Worm (Caenorhabditis elegans) whole organism, L4/young adult: ENCODE measurements around the gene ZK354.6.
A peak's percentile ranks its signal among the peaks of the same experiment; 100 is the strongest.
"Not testable (repeated sequence)": the region's sequence is repeated elsewhere in the genome, so short reads cannot be mapped to it uniquely, and the experiment has no call there.

Experiments used
- W03F9.2 ChIP-seq: fragments of 150-350 bp; optimal IDR thresholded peaks from 2 replicates; lab custom pipeline; 2014; ENCODE audit warnings: missing biosample characterization, missing genetic modification characterization
- dao-5 ChIP-seq: sonication (generic microtip); optimal IDR thresholded peaks from 2 replicates; lab custom pipeline; 2016; ENCODE audit warnings: missing genotype, missing genetic modification characterization, moderate library complexity, missing compliant biosample characterization
- him-1 ChIP-seq: sonication (generic microtip); optimal IDR thresholded peaks from 2 replicates; lab custom pipeline; 2016; ENCODE audit warnings: missing genotype, missing genetic modification reagents, missing genetic modification characterization, missing compliant biosample characterization

Gene ZK354.6

DNA sequence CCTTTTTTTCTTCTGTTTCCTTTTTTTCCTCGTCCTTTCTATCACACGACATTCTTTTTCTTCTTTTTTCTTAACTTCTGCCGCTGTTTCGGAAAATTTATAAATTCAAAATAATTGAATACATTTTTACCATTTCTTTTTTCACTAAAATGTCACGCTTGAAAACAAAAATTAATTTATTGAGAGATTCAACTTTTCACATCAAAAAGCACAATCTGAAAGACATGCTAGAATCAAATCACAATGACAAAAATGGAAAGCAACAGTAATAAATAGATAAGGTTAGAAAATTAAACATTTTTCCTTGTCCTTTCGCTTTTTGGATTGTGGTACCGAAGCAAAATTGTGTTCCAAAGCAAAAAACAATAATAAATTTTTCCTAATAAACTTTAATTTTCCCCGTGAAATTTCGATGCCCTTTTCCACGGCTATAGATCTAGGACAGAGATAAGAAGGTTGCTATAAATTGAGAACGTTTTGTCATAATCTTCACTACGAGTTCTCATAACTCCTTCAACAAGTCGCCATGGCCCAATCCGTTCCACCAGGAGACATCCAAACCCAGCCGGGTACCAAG lies at the start of gene ZK354.6, which contains the start of gene msp-113:
ZK354.6 (minus strand) TSS at position 101 of the 577 bp plus-strand sequence.
msp-113 (plus strand) TSS at position 527 of the 577 bp plus-strand sequence.
- TF ChIP-seq him-1 (tag; lab: Kevin White, UChicago) (no peak), dao-5 (tag; lab: Kevin White, UChicago) (no peak), W03F9.2 (tag; lab: Kevin White, UChicago) (no peak)

DNA sequence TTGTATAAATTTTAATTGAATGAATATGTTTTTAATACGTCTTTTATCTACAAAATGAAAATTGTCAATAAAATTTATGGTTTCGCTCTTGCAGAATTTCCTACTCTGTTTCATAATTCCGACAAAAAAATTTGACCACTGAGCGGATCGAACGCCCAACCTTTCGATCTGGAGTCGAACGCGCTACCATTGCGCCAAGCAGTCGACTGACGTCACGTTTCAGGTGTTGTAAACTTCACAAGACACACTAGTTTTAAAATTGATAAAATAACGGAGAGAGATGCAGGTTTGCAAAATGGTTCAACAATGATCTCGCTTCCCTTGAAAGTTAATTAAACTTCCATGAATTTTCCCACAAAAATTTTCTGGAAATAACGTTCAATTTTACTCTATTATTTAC lies 46.8 kb upstream of the ZK354.6 start:
- TF ChIP-seq dao-5 (tag; lab: Kevin White, UChicago) (no peak), W03F9.2 (tag; lab: Kevin White, UChicago) (peak; percentile 10)

DNA sequence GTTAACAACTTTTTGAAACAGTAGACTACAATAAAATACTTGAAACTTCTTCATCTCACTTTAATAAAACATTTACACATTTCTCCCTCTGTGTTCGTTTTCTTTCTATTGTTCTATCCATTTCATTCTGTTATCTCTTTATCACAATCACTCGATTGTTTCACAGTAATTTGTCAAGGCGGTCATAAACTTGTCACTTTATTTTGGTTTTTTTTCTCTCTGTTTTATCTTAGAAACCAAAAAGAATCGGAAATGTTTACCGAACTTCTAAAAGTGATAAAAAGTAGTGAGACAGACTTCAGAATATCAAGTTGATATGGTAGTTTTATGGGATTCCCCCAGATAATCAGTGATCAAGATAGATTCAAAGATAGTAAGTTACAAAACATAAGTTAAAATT lies 41.9 kb upstream of the ZK354.6 start, which contains the start of gene Y4C6B.2:
Y4C6B.2 (plus strand) TSS at position 320 of the 400 bp plus-strand sequence.
- no peak for TF ChIP-seq him-1 (tag; lab: Kevin White, UChicago)
- no peak for TF ChIP-seq W03F9.2 (tag; lab: Kevin White, UChicago)
- no peak for TF ChIP-seq dao-5 (tag; lab: Kevin White, UChicago)

DNA sequence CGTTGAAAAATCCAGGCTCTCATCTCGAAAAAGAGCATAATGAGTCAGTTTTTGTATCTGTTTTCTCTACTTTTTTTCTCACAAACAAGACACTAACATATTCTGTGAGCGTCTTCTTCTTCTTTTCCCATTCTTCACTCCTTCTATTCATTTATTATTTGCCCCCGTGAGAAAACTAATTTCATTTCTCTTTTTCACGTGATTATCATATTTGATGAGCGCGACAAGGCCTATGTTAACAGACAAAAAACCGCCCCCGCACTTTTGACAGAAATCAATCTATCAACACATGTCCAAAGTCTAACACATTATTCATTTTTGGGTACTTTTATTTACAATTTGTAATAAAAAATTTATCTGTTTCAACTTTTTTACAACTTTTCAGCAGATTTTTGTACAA lies 40.3 kb upstream of the ZK354.6 start:
- TF ChIP-seq dao-5 (tag; lab: Kevin White, UChicago) (no peak), W03F9.2 (tag; lab: Kevin White, UChicago) (no peak), him-1 (tag; lab: Kevin White, UChicago) (no peak)

DNA sequence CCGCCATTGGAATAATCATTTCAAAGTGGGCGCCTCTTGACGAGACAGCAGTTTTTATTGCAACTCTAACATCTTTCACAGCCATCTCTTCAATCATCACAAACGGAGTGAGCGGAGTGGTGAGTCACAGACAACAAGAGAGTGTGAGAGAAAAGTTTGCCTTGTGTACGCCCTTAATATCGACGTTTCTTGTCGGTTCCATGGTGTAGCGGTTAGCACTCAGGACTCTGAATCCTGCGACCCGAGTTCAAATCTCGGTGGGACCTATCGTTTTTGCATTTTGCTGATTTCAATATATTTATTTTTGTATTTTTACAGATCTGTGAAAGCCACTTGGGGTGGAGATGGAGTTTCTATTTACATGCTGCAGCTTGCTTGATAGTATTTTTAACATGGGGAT lies 37.2 kb upstream of the ZK354.6 start:
- peak; percentile 22 for TF ChIP-seq dao-5 (tag; lab: Kevin White, UChicago)
- no peak for TF ChIP-seq him-1 (tag; lab: Kevin White, UChicago)

DNA sequence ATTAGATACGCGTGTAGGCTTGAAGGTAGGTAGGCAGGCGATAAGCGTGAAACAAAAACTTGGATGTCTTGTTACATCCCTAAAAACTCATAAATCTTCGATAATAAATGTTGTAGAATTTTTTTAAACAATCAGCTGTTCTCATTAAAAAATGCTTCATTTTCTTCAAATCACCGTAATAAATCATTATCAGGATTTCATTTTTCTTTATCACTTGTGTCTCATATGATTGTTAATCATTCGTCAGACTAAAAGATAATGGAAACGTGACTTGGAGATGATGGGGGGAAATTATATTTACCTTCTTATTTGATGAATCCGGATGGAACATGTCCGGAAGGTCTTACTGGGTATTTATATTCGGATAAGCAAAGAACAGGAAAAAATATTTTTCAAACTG lies 36.1 kb upstream of the ZK354.6 start:
- TF ChIP-seq dao-5 (tag; lab: Kevin White, UChicago) (no peak), W03F9.2 (tag; lab: Kevin White, UChicago) (no peak)

DNA sequence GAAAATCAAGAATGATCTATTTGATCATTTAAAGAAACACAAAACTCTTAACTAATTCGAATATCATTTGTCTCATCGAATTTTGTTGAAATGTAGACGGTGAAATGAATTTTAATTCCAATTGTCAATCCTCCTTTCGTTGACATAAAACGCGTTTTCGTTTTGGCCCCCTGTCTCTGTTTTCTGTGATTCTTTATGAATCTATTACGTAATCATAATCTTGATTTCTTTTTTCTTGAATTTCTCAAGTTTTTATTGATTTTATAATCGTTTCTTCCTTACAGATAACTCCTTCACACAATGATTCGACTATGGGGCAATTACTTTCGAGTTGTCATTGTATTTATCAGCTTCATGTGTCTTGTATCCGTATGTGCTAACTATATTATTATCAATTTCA lies 34.8 kb upstream of the ZK354.6 start, which contains the start of gene Y4C6B.3:
Y4C6B.3 (plus strand) TSS at position 301 of the 400 bp plus-strand sequence.
- TF ChIP-seq dao-5 (tag; lab: Kevin White, UChicago), result no peak
- TF ChIP-seq W03F9.2 (tag; lab: Kevin White, UChicago), result no peak
- TF ChIP-seq him-1 (tag; lab: Kevin White, UChicago), result no peak

DNA sequence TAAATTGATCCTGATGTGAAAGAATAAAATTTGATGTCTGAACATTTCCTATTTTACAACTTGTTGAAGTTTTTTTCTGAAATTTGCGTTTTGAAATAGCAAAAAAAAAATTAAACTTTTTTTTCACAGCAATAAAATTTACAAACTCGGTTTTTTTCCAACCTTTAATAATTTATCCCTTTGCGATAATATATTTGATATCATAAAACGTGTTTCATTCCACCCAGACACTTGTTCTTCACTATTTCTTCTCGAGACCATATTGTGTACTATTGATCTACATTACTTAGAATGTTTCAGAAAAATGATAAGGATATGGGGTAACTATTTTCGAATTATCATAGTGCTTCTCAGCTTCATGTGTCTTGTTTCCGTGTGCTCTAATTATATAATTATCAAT lies 28.8 kb upstream of the ZK354.6 start, which contains the start of gene Y4C6B.4:
Y4C6B.4 (plus strand) TSS at position 301 of the 400 bp plus-strand sequence.
- TF ChIP-seq him-1 (tag; lab: Kevin White, UChicago) (no peak), W03F9.2 (tag; lab: Kevin White, UChicago) (no peak), dao-5 (tag; lab: Kevin White, UChicago) (no peak)

DNA sequence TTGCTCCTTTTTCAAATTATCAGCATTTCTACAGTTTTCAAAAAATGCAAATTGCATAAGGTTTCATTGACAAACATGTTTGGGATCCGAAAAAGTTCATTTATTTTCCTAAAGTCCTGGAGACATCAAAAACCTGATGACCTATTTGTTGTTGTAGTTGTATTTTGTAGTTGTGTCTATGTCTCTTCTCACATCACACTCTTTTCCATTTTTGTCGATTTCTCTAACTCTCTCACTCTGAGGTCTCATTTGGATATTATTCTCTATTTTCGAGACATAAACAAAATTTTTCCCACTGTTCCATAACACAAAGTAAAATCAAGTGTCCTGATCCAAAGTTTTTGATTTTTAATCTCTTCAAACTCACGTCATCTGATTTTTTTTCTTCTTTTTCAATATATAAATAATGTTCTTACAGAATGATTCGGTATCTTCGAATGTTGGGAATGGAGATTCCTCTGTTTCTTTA lies 21.5 kb upstream of the ZK354.6 start, which contains the start of gene slc-46A:
slc-46A (plus strand) TSS at position 419 of the 469 bp plus-strand sequence.
- no peak for TF ChIP-seq dao-5 (tag; lab: Kevin White, UChicago)
- no peak for TF ChIP-seq him-1 (tag; lab: Kevin White, UChicago)

DNA sequence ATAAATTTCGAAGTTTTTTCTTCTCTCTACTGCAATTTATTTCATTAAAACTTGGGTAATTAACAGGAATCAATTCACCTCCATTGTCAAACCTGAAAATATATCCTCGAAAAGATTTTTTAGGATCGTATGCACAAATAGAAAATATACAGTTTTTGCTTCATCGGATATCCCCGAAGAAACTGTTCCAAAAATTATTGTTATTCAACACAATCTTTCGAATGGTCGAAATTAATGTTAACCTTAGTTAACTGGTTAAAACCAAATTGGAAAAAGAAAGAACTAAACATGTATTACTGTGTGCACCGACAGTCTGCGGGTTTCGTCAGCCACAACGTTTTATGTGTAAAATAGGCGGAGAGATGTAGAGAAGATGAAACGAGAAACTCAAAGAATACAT lies 19.8 kb upstream of the ZK354.6 start:
- TF ChIP-seq dao-5 (tag; lab: Kevin White, UChicago), result no peak
- TF ChIP-seq W03F9.2 (tag; lab: Kevin White, UChicago), result no peak
- no peak for TF ChIP-seq him-1 (tag; lab: Kevin White, UChicago)

DNA sequence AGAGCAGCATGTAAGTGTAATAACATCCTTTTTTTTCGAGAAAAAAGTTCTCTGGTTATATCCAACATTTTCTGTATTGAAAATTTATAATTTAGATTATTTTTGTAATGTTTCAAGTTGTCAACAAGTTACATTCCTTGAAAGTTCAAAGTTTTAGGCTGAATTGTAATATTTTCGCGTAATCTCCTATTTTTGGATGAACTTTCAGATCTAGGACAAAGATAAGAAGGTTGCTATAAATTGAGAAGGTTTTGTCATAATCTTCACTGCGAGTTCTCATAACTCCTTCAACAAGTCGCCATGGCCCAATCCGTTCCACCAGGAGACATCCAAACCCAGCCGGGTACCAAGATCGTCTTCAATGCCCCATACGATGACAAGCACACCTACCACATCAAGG lies 18.9 kb upstream of the ZK354.6 start, which contains the start of gene msp-65:
msp-65 (plus strand) TSS at position 301 of the 400 bp plus-strand sequence.
- not testable (repeated sequence) for TF ChIP-seq dao-5, W03F9.2, him-1 (tag; lab: Kevin White, UChicago)

DNA sequence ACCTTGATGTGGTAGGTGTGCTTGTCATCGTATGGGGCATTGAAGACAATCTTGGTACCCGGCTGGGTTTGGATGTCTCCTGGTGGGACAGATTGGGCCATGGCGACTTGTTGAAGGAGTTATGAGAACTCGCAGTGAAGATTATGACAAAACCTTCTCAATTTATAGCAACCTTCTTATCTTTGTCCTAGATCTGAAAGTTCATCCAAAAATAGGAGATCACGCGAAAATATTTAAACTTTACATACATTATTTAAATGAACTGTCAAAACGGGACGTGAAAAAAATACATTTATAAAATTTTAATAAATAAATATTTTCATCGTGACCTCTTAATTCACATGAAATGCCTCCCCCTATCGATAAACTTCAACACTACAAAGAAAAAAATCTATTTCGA lies 15.7 kb upstream of the ZK354.6 start, which contains the start of the genes msp-59 and ZK354.2:
msp-59 (minus strand) TSS at position 101 of the 400 bp plus-strand sequence.
ZK354.2 (plus strand) TSS at position 395 of the 400 bp plus-strand sequence.
- not testable (repeated sequence) for TF ChIP-seq him-1, dao-5, W03F9.2 (tag; lab: Kevin White, UChicago)

DNA sequence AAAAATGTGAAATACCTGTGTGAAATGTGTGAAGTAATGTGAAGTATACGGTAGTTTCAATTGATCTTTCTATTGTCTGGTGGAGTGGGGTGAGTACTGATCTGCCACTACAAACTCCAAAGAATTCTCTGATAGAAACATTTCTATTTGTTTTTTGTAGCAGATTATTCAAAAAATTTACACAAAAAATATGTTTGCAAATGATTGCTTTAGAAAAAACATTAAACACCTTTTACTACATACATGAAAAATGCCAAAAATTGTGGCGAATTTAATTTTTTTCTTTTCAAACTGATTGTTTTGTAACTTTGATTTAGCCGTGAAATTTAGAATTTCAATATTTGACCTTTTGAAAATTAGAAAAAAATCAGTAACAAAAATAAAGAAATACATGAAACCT lies 12.4 kb upstream of the ZK354.6 start, which contains the start of gene ZK354.3:
ZK354.3 (plus strand) TSS at position 301 of the 400 bp plus-strand sequence.
- TF ChIP-seq W03F9.2 (tag; lab: Kevin White, UChicago) (no peak), him-1 (tag; lab: Kevin White, UChicago) (no peak), dao-5 (tag; lab: Kevin White, UChicago) (no peak)
